Fruit fly (Drosophila melanogaster): Measurements from ENCODE around the gene SrpRbeta.

SrpRbeta gene

DNA sequence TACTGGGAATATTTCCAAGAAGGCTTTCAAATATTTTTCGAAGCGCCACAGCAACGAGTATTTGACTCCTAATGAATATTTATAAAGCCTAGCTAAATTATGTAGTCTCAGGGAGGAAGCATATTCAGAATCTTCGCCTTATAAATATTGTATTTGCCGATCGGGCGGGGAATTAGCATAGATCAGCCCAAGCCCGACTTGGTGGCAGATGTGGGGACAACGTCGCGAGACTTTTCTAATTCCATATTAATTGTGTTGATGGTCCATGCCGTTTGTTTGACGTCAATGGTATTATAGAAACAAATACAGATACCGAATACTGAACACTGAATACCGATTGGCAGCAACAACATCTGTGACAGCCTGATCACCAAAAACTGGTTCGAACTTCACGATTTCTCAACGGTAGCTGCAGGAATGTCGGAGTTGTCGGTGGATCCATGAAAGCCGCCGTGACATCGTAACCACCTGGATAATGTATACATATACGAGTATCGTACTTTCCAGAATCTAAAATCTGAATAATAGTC is 16.3 kb downstream of the SrpRbeta start:
- TF ChIP-seq Sox15 (GFP tag; optimal IDR thresholded peaks at IDR 0.05) (no peak), OdsH (GFP tag; optimal IDR thresholded peaks at IDR 0.05) (no peak), pdm3 (GFP tag; optimal IDR thresholded peaks at IDR 0.05) (no peak), CG31627 (GFP tag; optimal IDR thresholded peaks at IDR 0.05) (no peak), CG32006 (GFP tag; optimal IDR thresholded peaks at IDR 0.05) (no peak), svp (GFP tag) (peak; percentile 6), CG11762 (GFP tag; optimal IDR thresholded peaks at IDR 0.05; ENCODE audit: insufficient read depth) (no peak)

DNA sequence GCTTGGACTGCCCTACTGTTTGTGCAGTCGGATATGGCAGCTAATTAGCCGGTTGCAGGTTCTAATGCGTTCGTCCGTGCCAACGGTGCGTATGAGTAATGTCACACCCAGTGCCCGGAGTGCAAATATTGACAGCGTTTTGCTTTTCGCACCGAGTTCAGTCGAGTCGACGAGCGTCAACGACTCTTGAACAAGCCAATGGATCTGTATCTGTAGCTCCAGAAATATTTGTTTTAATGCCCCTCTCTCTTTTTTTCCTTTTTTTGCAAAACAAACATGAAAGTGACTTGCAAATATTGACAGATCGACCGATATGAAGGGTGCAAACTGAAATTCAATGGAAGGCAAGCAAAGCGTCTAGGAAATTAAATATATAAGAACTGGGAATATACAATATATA is 17.6 kb downstream of the SrpRbeta start:
- TF ChIP-seq net (GFP tag; optimal IDR thresholded peaks at IDR 0.05) (peak; percentile 77), Lpt (GFP tag; optimal IDR thresholded peaks at IDR 0.05) (peak; percentile 9), CG3032 (tag; optimal IDR thresholded peaks at IDR 0.05) (peak; percentile 46), CG32006 (GFP tag; optimal IDR thresholded peaks at IDR 0.05) (peak; percentile 28), CG6276 (GFP tag; optimal IDR thresholded peaks at IDR 0.05) (peak; percentile 37), Eip93F (GFP tag; optimal IDR thresholded peaks at IDR 0.05) (no peak), CG15336 (GFP tag; IDR thresholded peaks at IDR 0.05) (no peak), fkh (GFP tag; optimal IDR thresholded peaks at IDR 0.05) (peak; percentile 50), CG16779 (tag; optimal IDR thresholded peaks at IDR 0.05) (peak; percentile 36), Sox14 (GFP tag; optimal IDR thresholded peaks at IDR 0.05) (peak; percentile 14), CG8119 (GFP tag; IDR thresholded peaks at IDR 0.05) (peak; percentile 45; the same call in 2 of the 3 replicates), Hr38 (GFP tag; optimal IDR thresholded peaks at IDR 0.05) (no peak), fd59A (GFP tag; optimal IDR thresholded peaks at IDR 0.05) (peak; percentile 58), CG31627 (GFP tag; optimal IDR thresholded peaks at IDR 0.05) (no peak), cyc (GFP tag; optimal IDR thresholded peaks at IDR 0.05) (peak; percentile 33), lz (GFP tag; optimal IDR thresholded peaks at IDR 0.05) (peak; percentile 51), CG4318 (GFP tag; optimal IDR thresholded peaks at IDR 0.05) (no peak), CG6792 (GFP tag; optimal IDR thresholded peaks at IDR 0.05) (peak; percentile 66), CG6163 (GFP tag; IDR thresholded peaks at IDR 0.05) (peak; percentile 65), Eip75B (GFP tag; optimal IDR thresholded peaks at IDR 0.05) (peak; percentile 44), CG8632 (GFP tag; optimal IDR thresholded peaks at IDR 0.05) (peak; percentile 78), OdsH (GFP tag; optimal IDR thresholded peaks at IDR 0.05) (peak; percentile 56), spab (GFP tag; optimal IDR thresholded peaks at IDR 0.05) (peak; percentile 72), vri (GFP tag; optimal IDR thresholded peaks at IDR 0.05) (peak; percentile 88), Met (GFP tag; optimal IDR thresholded peaks at IDR 0.05) (peak; percentile 56), Ets21C (GFP tag; optimal IDR thresholded peaks at IDR 0.05) (peak; percentile 1), CG7368 (GFP tag; optimal IDR thresholded peaks at IDR 0.05) (peak; percentile 66), CG3919 (GFP tag; optimal IDR thresholded peaks at IDR 0.05) (peak; percentile 66), dac (GFP tag; optimal IDR thresholded peaks at IDR 0.05) (no peak), achi (GFP tag; optimal IDR thresholded peaks at IDR 0.05) (peak; percentile 55), CG34406 (GFP tag; optimal IDR thresholded peaks at IDR 0.05) (peak; percentile 73), salr (GFP tag; optimal IDR thresholded peaks at IDR 0.05) (peak; percentile 19 to 40), Smox (GFP tag; optimal IDR thresholded peaks at IDR 0.05) (peak; percentile 55), Hr39 (GFP tag; optimal IDR thresholded peaks at IDR 0.05) (no peak), CG9139 (GFP tag; optimal IDR thresholded peaks at IDR 0.05) (peak; percentile 75), dsx (GFP tag; optimal IDR thresholded peaks at IDR 0.05; ENCODE audit: poor library complexity, severe bottlenecking) (peak; percentile 9), Sox15 (GFP tag; optimal IDR thresholded peaks at IDR 0.05) (no peak), svp (GFP tag) (peak; percentile 74), CG11902 (GFP tag; optimal IDR thresholded peaks at IDR 0.05) (no peak), Blimp-1 (GFP tag; optimal IDR thresholded peaks at IDR 0.05) (peak; percentile 68), Hr4 (GFP tag; optimal IDR thresholded peaks at IDR 0.05) (no peak), Ets96B (tag; optimal IDR thresholded peaks at IDR 0.05) (peak; percentile 54), acj6 (GFP tag; optimal IDR thresholded peaks at IDR 0.05) (peak; percentile 56), CG11762 (GFP tag; optimal IDR thresholded peaks at IDR 0.05; ENCODE audit: insufficient read depth) (peak; percentile 26), fd85E (GFP tag; optimal IDR thresholded peaks at IDR 0.05) (peak; percentile 70), eg (GFP tag; IDR thresholded peaks at IDR 0.05) (peak; percentile 52; the same call in 1 of the 3 replicates), CG8319 (GFP tag; optimal IDR thresholded peaks at IDR 0.05) (peak; percentile 36), CG10631 (GFP tag; optimal IDR thresholded peaks at IDR 0.05) (peak; percentile 67)

Measured in whole organism, prepupa.